Worm (Caenorhabditis elegans): Measurements from ENCODE around the gene F18G5.1.
A peak's percentile ranks its signal among the peaks of the same experiment; 100 is the strongest.

Gene F18G5.1

ce11 chrX:9278653-9279052, 19.0 kb downstream of the F18G5.1 start, which contains the start of gene B0416.4:
B0416.4 (plus strand) TSS chrX:9278953.
- TF ChIP-seq ets-7 (tag; optimal IDR thresholded peaks at IDR 0.05): no peak
- no peak for TF ChIP-seq ceh-36 (tag; optimal IDR thresholded peaks at IDR 0.05)
- TF ChIP-seq hnd-1 (tag; optimal IDR thresholded peaks at IDR 0.05): no peak
- no peak for TF ChIP-seq tbx-11 (GFP tag; IDR thresholded peaks at IDR 0.05)
- TF ChIP-seq B0310.2 (tag; optimal IDR thresholded peaks at IDR 0.05): no peak
- no peak for TF ChIP-seq F13C5.2 (tag; optimal IDR thresholded peaks at IDR 0.05)
- no peak for TF ChIP-seq scrt-1 (GFP tag; IDR thresholded peaks at IDR 0.05)
- TF ChIP-seq aly-1 (tag; optimal IDR thresholded peaks at IDR 0.05): no peak

DNA sequence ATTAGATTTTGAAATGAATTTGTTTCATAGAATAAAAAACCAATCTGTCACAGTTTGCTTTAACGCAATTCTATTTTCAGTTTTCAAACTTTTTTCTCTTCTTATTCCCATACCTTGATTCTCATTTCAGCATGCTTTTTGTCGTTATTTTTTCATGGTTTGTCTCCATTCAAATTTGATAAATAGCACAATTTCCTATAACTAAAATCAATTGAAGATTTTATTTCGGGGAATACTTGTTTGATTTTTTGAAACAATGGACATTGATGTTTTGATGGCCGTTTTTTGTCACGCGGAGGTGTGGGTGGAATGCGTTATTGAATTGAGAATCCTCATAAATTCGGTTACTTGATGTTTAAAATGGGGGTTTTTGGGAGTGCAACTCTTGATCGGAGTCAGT, 23.4 kb downstream of the F18G5.1 start, which contains the start of gene B0416.11:
Gene B0416.11 (minus strand): TSS at position 101 of the 400 bp plus-strand sequence.
- no peak for TF ChIP-seq aly-1 (tag; optimal IDR thresholded peaks at IDR 0.05)
- no peak for TF ChIP-seq tbx-37 (GFP tag; conservative IDR thresholded peaks at IDR 0.05)
- TF ChIP-seq hmg-4 (GFP tag; optimal IDR thresholded peaks at IDR 0.05): no peak
- TF ChIP-seq hmbx-1 (tag; optimal IDR thresholded peaks at IDR 0.05): no peak
- no peak for TF ChIP-seq ama-1 (optimal IDR thresholded peaks at IDR 0.05)
- TF ChIP-seq hnd-1 (tag; optimal IDR thresholded peaks at IDR 0.05): no peak
- TF ChIP-seq ets-7 (tag; optimal IDR thresholded peaks at IDR 0.05): no peak
- TF ChIP-seq tra-4 (tag; optimal IDR thresholded peaks at IDR 0.05): no peak
- TF ChIP-seq ceh-36 (tag; optimal IDR thresholded peaks at IDR 0.05): no peak
- no peak for TF ChIP-seq scrt-1 (GFP tag; IDR thresholded peaks at IDR 0.05)
- no peak for TF ChIP-seq F13C5.2 (tag; optimal IDR thresholded peaks at IDR 0.05)
- TF ChIP-seq B0310.2 (tag; optimal IDR thresholded peaks at IDR 0.05): no peak
- no peak for TF ChIP-seq tbx-11 (GFP tag; IDR thresholded peaks at IDR 0.05)
- no peak for TF ChIP-seq flt-1 (GFP tag; IDR thresholded peaks at IDR 0.05)
- no peak for TF ChIP-seq pes-1 (GFP tag; IDR thresholded peaks at IDR 0.05)
- TF ChIP-seq sea-1 (GFP tag; conservative IDR thresholded peaks at IDR 0.05): no peak
- no peak for TF ChIP-seq ceh-13 (GFP tag; optimal IDR thresholded peaks at IDR 0.05)

DNA sequence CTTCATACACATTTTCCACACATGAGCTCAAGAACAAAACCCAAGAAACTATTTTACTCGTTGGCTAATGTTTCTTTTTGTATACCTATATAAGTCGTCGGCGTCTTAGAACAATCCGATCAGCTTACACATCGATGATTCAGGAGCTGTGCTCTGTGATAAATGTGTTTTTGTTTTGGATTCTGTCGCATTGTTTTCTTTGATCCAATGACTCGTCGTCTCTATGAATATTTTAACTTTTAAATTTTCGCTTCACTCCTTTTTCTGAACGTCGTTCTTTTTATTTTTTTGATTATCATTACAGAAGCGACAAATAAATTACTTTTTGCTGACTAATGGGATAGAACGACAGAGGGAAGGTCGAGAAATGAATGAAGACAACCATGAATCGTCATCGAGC, 31.7 kb downstream of the F18G5.1 start, which contains the start of gene B0416.3:
Gene B0416.3 (plus strand): TSS at position 301 of the 400 bp plus-strand sequence.
- TF ChIP-seq ceh-13 (GFP tag; optimal IDR thresholded peaks at IDR 0.05): no peak
- TF ChIP-seq hmg-4 (GFP tag; optimal IDR thresholded peaks at IDR 0.05): no peak
- TF ChIP-seq scrt-1 (GFP tag; IDR thresholded peaks at IDR 0.05): no peak
- no peak for TF ChIP-seq tbx-37 (GFP tag; conservative IDR thresholded peaks at IDR 0.05)
- no peak for TF ChIP-seq tra-4 (tag; optimal IDR thresholded peaks at IDR 0.05)
- TF ChIP-seq hnd-1 (tag; optimal IDR thresholded peaks at IDR 0.05): no peak

DNA sequence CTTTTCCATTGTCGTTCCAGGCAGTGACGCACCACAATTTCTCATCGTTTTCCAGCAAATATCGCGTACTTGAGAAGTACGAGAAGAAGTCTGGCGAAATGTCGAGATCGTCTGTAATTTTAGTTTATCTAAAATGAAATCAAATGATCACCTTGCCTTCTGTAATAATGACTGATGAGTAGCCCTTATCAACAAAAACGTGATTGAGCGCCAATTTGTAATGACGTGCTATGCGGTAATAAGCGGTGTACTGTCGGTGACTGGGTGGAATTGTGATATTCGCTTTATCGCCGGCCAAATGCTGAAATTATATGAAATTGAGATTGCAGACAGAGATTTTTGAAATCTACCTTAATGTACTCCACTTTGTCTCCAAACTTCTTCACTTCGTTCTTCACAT, 35.8 kb downstream of the F18G5.1 start:
- TF ChIP-seq sea-1 (GFP tag; conservative IDR thresholded peaks at IDR 0.05) (no peak), ama-1 (optimal IDR thresholded peaks at IDR 0.05) (no peak), tbx-37 (GFP tag; conservative IDR thresholded peaks at IDR 0.05) (no peak), ets-7 (tag; optimal IDR thresholded peaks at IDR 0.05) (no peak), F13C5.2 (tag; optimal IDR thresholded peaks at IDR 0.05) (no peak), hnd-1 (tag; optimal IDR thresholded peaks at IDR 0.05) (no peak), hmbx-1 (tag; optimal IDR thresholded peaks at IDR 0.05) (no peak), tra-4 (tag; optimal IDR thresholded peaks at IDR 0.05) (no peak), flt-1 (GFP tag; IDR thresholded peaks at IDR 0.05) (no peak), tbx-11 (GFP tag; IDR thresholded peaks at IDR 0.05) (no peak), ceh-13 (GFP tag; optimal IDR thresholded peaks at IDR 0.05) (no peak), aly-1 (tag; optimal IDR thresholded peaks at IDR 0.05) (no peak)

DNA sequence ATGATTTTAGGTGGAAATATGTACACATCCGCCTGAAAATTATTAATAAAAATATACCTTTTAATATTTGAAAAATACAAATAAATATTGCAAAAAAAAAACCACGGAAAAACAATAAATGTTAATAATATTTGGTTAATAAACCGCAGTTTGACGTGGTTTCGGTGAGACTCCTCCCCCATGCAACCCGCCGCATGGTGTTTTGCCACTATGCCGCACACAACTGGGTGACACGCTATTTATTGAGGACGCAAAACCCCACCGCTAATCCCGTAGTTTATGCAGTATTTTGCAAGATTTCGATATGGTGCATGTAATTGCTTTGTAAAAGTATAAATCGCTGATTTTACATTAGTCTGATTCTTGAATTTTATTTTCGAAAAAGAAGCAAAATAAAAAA, 36.9 kb downstream of the F18G5.1 start, which contains the start of gene gly-13:
Gene gly-13 (minus strand): TSS at position 32 of the 400 bp plus-strand sequence.
- TF ChIP-seq hnd-1 (tag; optimal IDR thresholded peaks at IDR 0.05): peak; percentile 33
- no peak for TF ChIP-seq aly-1 (tag; optimal IDR thresholded peaks at IDR 0.05)
- peak; percentile 76 for TF ChIP-seq scrt-1 (GFP tag; IDR thresholded peaks at IDR 0.05)
- TF ChIP-seq ets-7 (tag; optimal IDR thresholded peaks at IDR 0.05): no peak
- peak; percentile 60; the same call in 1 of the 2 replicates for TF ChIP-seq tbx-11 (GFP tag; IDR thresholded peaks at IDR 0.05)
- peak; percentile 67; the same call in 1 of the 2 replicates for TF ChIP-seq sea-1 (GFP tag; conservative IDR thresholded peaks at IDR 0.05)
- peak; percentile 40 for TF ChIP-seq hmbx-1 (tag; optimal IDR thresholded peaks at IDR 0.05)
- peak; percentile 44 for TF ChIP-seq ceh-13 (GFP tag; optimal IDR thresholded peaks at IDR 0.05)
- peak; percentile 78 for TF ChIP-seq ceh-36 (tag; optimal IDR thresholded peaks at IDR 0.05)
- TF ChIP-seq hmg-4 (GFP tag; optimal IDR thresholded peaks at IDR 0.05): peak; percentile 58
- TF ChIP-seq flt-1 (GFP tag; IDR thresholded peaks at IDR 0.05): peak; percentile 51
- TF ChIP-seq B0310.2 (tag; optimal IDR thresholded peaks at IDR 0.05): peak; percentile 38
- no peak for TF ChIP-seq ama-1 (optimal IDR thresholded peaks at IDR 0.05)
- no peak for TF ChIP-seq tra-4 (tag; optimal IDR thresholded peaks at IDR 0.05)
- no peak; the same call in none of the 2 replicates for TF ChIP-seq pes-1 (GFP tag; IDR thresholded peaks at IDR 0.05)
- TF ChIP-seq tbx-37 (GFP tag; conservative IDR thresholded peaks at IDR 0.05): peak; percentile 49; the same call in 1 of the 2 replicates
- peak; percentile 88 for TF ChIP-seq F13C5.2 (tag; optimal IDR thresholded peaks at IDR 0.05)

ce11 chrX:9297834-9298233, 38.2 kb downstream of the F18G5.1 start, which contains the start of gene B0416.7:
B0416.7 (minus strand) TSS chrX:9297934.
- no peak for TF ChIP-seq ceh-36 (tag; optimal IDR thresholded peaks at IDR 0.05)
- no peak for TF ChIP-seq tra-4 (tag; optimal IDR thresholded peaks at IDR 0.05)
- no peak for TF ChIP-seq F13C5.2 (tag; optimal IDR thresholded peaks at IDR 0.05)
- TF ChIP-seq pes-1 (GFP tag; IDR thresholded peaks at IDR 0.05): no peak
- TF ChIP-seq aly-1 (tag; optimal IDR thresholded peaks at IDR 0.05): no peak
- no peak for TF ChIP-seq tbx-37 (GFP tag; conservative IDR thresholded peaks at IDR 0.05)
- TF ChIP-seq flt-1 (GFP tag; IDR thresholded peaks at IDR 0.05): no peak
- TF ChIP-seq scrt-1 (GFP tag; IDR thresholded peaks at IDR 0.05): no peak
- no peak for TF ChIP-seq hnd-1 (tag; optimal IDR thresholded peaks at IDR 0.05)
- no peak for TF ChIP-seq tbx-11 (GFP tag; IDR thresholded peaks at IDR 0.05)
- TF ChIP-seq hmbx-1 (tag; optimal IDR thresholded peaks at IDR 0.05): no peak
- no peak for TF ChIP-seq sea-1 (GFP tag; conservative IDR thresholded peaks at IDR 0.05)
- no peak for TF ChIP-seq hmg-4 (GFP tag; optimal IDR thresholded peaks at IDR 0.05)
- TF ChIP-seq ceh-13 (GFP tag; optimal IDR thresholded peaks at IDR 0.05): no peak
- no peak for TF ChIP-seq ets-7 (tag; optimal IDR thresholded peaks at IDR 0.05)
- no peak for TF ChIP-seq B0310.2 (tag; optimal IDR thresholded peaks at IDR 0.05)
- no peak for TF ChIP-seq ama-1 (optimal IDR thresholded peaks at IDR 0.05)

ce11 chrX:9298846-9299245, 39.2 kb downstream of the F18G5.1 start, which contains the start of gene B0416.2:
B0416.2 (plus strand) TSS chrX:9299146.
- TF ChIP-seq B0310.2 (tag; optimal IDR thresholded peaks at IDR 0.05) (no peak), tbx-37 (GFP tag; conservative IDR thresholded peaks at IDR 0.05) (no peak), hnd-1 (tag; optimal IDR thresholded peaks at IDR 0.05) (no peak), F13C5.2 (tag; optimal IDR thresholded peaks at IDR 0.05) (no peak), aly-1 (tag; optimal IDR thresholded peaks at IDR 0.05) (no peak), pes-1 (GFP tag; IDR thresholded peaks at IDR 0.05) (no peak), ets-7 (tag; optimal IDR thresholded peaks at IDR 0.05) (no peak), hmg-4 (GFP tag; optimal IDR thresholded peaks at IDR 0.05) (no peak), flt-1 (GFP tag; IDR thresholded peaks at IDR 0.05) (no peak), tra-4 (tag; optimal IDR thresholded peaks at IDR 0.05) (no peak), ama-1 (optimal IDR thresholded peaks at IDR 0.05) (no peak), ceh-36 (tag; optimal IDR thresholded peaks at IDR 0.05) (no peak)

All from whole organism, early embryonic.